Worm (Caenorhabditis elegans) whole organism, mixed stage, embryonic: ENCODE measurements around the gene F35A5.8.

Source experiments
- blmp-1 ChIP-seq: fragments of 150-350 bp; optimal IDR thresholded peaks from 2 replicates; lab custom pipeline; 2014; ENCODE audit warnings: missing biosample characterization, missing genetic modification characterization
- ceh-83 ChIP-seq: fragments of 200-800 bp; sonication (Bioruptor generic); optimal IDR thresholded peaks from 2 replicates; lab custom pipeline; 2018; ENCODE audit warnings: mild to moderate bottlenecking, missing genetic modification characterization, missing compliant biosample characterization
- drap-1 ChIP-seq: fragments of 200-800 bp; sonication (Bioruptor generic); optimal IDR thresholded peaks from 3 replicates; lab custom pipeline; 2018; ENCODE audit warnings: mild to moderate bottlenecking, missing genetic modification characterization, missing compliant biosample characterization
- elt-1 ChIP-seq: sonication (generic microtip); optimal IDR thresholded peaks from 2 replicates; lab custom pipeline; 2017; ENCODE audit warnings: missing genetic modification characterization, mild to moderate bottlenecking, missing compliant biosample characterization, antibody characterized with exemption, moderate library complexity, borderline replicate concordance; ENCODE audit not compliant: insufficient read depth
- elt-3 ChIP-seq: fragments of 150-350 bp; optimal IDR thresholded peaks from 2 replicates; lab custom pipeline; 2014; ENCODE audit warnings: missing biosample characterization, missing genetic modification characterization
- ham-2 ChIP-seq: fragments of 200-800 bp; sonication (Bioruptor generic); optimal IDR thresholded peaks from 2 replicates; lab custom pipeline; 2018; ENCODE audit warnings: mild to moderate bottlenecking, missing genetic modification characterization, missing compliant biosample characterization
- lsy-2 ChIP-seq: fragments of 150-350 bp; optimal IDR thresholded peaks from 2 replicates; lab custom pipeline; 2014; ENCODE audit warnings: missing biosample characterization, missing genetic modification characterization
- mep-1 ChIP-seq: fragments of 150-350 bp; optimal IDR thresholded peaks from 2 replicates; lab custom pipeline; 2017; ENCODE audit warnings: missing biosample characterization, missing genetic modification reagents, missing genetic modification characterization, inconsistent platforms
- nhr-12 ChIP-seq: fragments of 150-350 bp; optimal IDR thresholded peaks from 2 replicates; lab custom pipeline; 2014; ENCODE audit warnings: missing biosample characterization, missing genetic modification characterization
- nhr-76 ChIP-seq: sonication (generic microtip); optimal IDR thresholded peaks from 2 replicates; lab custom pipeline; 2017; ENCODE audit warnings: missing biosample characterization, missing genetic modification characterization
- pha-4 ChIP-seq: fragments of 150-350 bp; optimal IDR thresholded peaks from 2 replicates; lab custom pipeline; 2018; ENCODE audit warnings: missing biosample characterization, missing genetic modification reagents, missing genetic modification characterization
- snpc-4 ChIP-seq: fragments of 150-350 bp; optimal IDR thresholded peaks from 2 replicates; lab custom pipeline; 2014; ENCODE audit warnings: missing biosample characterization, missing genetic modification characterization
- unc-39 ChIP-seq: fragments of 150-350 bp; optimal IDR thresholded peaks from 2 replicates; lab custom pipeline; 2014; ENCODE audit warnings: missing biosample characterization, missing genetic modification characterization
- unc-62 ChIP-seq: fragments of 150-350 bp; optimal IDR thresholded peaks from 2 replicates; lab custom pipeline; 2014; ENCODE audit warnings: missing biosample characterization, missing genetic modification reagents, missing genetic modification characterization

DNA sequence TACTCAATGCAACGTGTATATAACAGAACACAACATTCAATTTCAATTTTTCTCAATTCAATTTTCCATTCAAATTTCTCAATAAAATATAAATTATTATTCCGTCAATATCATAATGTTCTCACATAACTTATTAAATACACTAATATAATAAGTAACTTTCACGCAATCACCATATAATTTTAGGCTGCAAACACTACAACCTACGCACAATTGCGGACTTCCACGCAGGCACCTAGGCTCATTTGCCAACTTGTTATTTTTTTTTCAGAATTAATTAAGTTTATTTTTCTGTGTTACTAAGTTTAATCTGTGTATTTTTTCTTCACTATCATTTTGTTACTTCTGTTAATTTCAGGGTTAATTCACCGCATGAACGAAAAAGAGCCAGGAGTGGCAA, 30.9 kb downstream of the F35A5.8 start, which contains the start of gene F47B7.2:
- no peak for TF ChIP-seq snpc-4
- no peak for TF ChIP-seq pha-4 (tag; lab: Kevin White, UChicago)
- TF ChIP-seq drap-1: no peak
- TF ChIP-seq nhr-12: no peak
- no peak for TF ChIP-seq nhr-76 (tag; lab: Kevin White, UChicago)
- no peak for TF ChIP-seq lsy-2 (tag; lab: Kevin White, UChicago)
- TF ChIP-seq unc-39 (tag; lab: Kevin White, UChicago): no peak
- TF ChIP-seq ceh-83 (GFP tag; lab: Kevin White, UChicago): no peak
- TF ChIP-seq blmp-1 (tag; lab: Kevin White, UChicago): no peak
- no peak for TF ChIP-seq elt-1 (tag; lab: Kevin White, UChicago)
- TF ChIP-seq mep-1: peak; percentile 52
- TF ChIP-seq ham-2 (GFP tag; lab: Kevin White, UChicago): no peak
- TF ChIP-seq unc-62: no peak
- no peak for TF ChIP-seq elt-3 (tag; lab: Kevin White, UChicago)
